Worm (Caenorhabditis elegans) whole organism, early embryonic: Measurements from ENCODE around the gene sec-15.

Experiments
- B0310.2 ChIP-seq: sonication (generic microtip); optimal IDR thresholded peaks from 2 replicates; lab custom pipeline; 2016; ENCODE audit warnings: mild to moderate bottlenecking, missing genetic modification characterization, missing compliant biosample characterization
- F13C5.2 ChIP-seq: sonication (generic microtip); optimal IDR thresholded peaks from 2 replicates; lab custom pipeline; 2017; ENCODE audit warnings: mild to moderate bottlenecking, missing genetic modification characterization, inconsistent platforms, missing compliant biosample characterization
- ama-1 ChIP-seq: fragments of 150-350 bp; optimal IDR thresholded peaks from 2 replicates; lab custom pipeline; 2014
- ceh-13 ChIP-seq: fragments of 200-800 bp; sonication (Bioruptor generic); optimal IDR thresholded peaks from 2 replicates; lab custom pipeline; 2018; ENCODE audit warnings: mild to moderate bottlenecking, missing genetic modification characterization, missing compliant biosample characterization
- ceh-36 ChIP-seq: sonication (generic microtip); optimal IDR thresholded peaks from 2 replicates; lab custom pipeline; 2016; ENCODE audit warnings: missing genetic modification characterization, inconsistent platforms, missing compliant biosample characterization
- ets-7 ChIP-seq: sonication (generic microtip); optimal IDR thresholded peaks from 2 replicates; lab custom pipeline; 2016; ENCODE audit warnings: missing genotype, missing genetic modification characterization, missing compliant biosample characterization
- hmbx-1 ChIP-seq: sonication (generic microtip); optimal IDR thresholded peaks from 2 replicates; lab custom pipeline; 2016; ENCODE audit warnings: mild to moderate bottlenecking, missing genetic modification characterization, missing compliant biosample characterization
- hmg-4 ChIP-seq: fragments of 200-800 bp; sonication (Bioruptor generic); optimal IDR thresholded peaks from 2 replicates; lab custom pipeline; 2018; ENCODE audit warnings: mild to moderate bottlenecking, missing genetic modification characterization, missing compliant biosample characterization
- hnd-1 ChIP-seq: sonication (generic microtip); optimal IDR thresholded peaks from 2 replicates; lab custom pipeline; 2016; ENCODE audit warnings: missing genetic modification characterization, missing compliant biosample characterization
- pes-1 ChIP-seq: fragments of 200-800 bp; sonication (Bioruptor generic); IDR thresholded peaks from 2 replicates; pipeline ENCODE4 v1.3.6; 2022; ENCODE audit warnings: missing genetic modification reagents, missing genetic modification characterization, missing compliant biosample characterization
- tbx-11 ChIP-seq: fragments of 200-800 bp; sonication (Bioruptor generic); IDR thresholded peaks from 2 replicates; pipeline ENCODE4 v1.3.6; 2022; ENCODE audit warnings: missing genetic modification characterization, missing compliant biosample characterization
- tbx-37 ChIP-seq: fragments of 200-800 bp; sonication (Bioruptor generic); conservative IDR thresholded peaks from 2 replicates; pipeline ENCODE4 v1.3.6; 2022; ENCODE audit warnings: missing genetic modification reagents, missing genetic modification characterization, missing compliant biosample characterization
- tra-4 ChIP-seq: sonication (generic microtip); optimal IDR thresholded peaks from 2 replicates; lab custom pipeline; 2017; ENCODE audit warnings: missing genetic modification characterization, missing compliant biosample characterization

DNA sequence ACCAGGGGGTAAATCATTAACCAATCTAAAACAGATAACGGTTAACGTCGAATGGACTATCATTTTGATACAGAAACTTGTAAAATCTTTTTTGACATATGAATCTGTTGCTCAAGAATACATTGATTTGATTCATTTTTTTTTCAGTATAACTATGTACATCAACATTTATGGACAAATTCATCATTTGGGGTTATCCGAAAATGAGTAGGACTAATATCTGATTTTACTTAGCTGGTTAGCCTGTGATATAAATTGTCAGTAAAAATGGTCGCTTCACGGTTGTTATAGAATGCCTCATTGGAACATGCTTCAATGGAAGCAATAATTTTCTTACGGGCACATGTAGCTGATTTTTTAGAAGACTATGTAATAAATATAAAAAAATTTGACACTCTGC is 37.9 kb downstream of the sec-15 start:
- TF ChIP-seq hmg-4 (no peak), ceh-13 (GFP tag; lab: Kevin White, UChicago) (no peak), hnd-1 (tag; lab: Kevin White, UChicago) (no peak), F13C5.2 (tag; lab: Kevin White, UChicago) (no peak), ceh-36 (no peak), B0310.2 (tag; lab: Kevin White, UChicago) (no peak), ets-7 (no peak), ama-1 (lab: Kevin White, UChicago) (no peak), hmbx-1 (no peak), pes-1 (no peak), tbx-37 (no peak), tbx-11 (no peak), tra-4 (no peak)
